Fruit fly (Drosophila melanogaster) whole organism, pupa: Measurements from ENCODE around the gene Trf2.

Experiments used
- CG4496 ChIP-seq: fragments of 200-800 bp; sonication (Bioruptor generic); IDR thresholded peaks from 3 replicates; pipeline ENCODE4 v1.3.6; 2022; ENCODE audit warnings: missing biosample characterization, missing genetic modification characterization
- rn ChIP-seq: fragments of 200-800 bp; sonication (Bioruptor generic); IDR thresholded peaks from 2 replicates; pipeline ENCODE4 v1.3.6; 2022; ENCODE audit warnings: missing biosample characterization, missing genetic modification characterization

DNA sequence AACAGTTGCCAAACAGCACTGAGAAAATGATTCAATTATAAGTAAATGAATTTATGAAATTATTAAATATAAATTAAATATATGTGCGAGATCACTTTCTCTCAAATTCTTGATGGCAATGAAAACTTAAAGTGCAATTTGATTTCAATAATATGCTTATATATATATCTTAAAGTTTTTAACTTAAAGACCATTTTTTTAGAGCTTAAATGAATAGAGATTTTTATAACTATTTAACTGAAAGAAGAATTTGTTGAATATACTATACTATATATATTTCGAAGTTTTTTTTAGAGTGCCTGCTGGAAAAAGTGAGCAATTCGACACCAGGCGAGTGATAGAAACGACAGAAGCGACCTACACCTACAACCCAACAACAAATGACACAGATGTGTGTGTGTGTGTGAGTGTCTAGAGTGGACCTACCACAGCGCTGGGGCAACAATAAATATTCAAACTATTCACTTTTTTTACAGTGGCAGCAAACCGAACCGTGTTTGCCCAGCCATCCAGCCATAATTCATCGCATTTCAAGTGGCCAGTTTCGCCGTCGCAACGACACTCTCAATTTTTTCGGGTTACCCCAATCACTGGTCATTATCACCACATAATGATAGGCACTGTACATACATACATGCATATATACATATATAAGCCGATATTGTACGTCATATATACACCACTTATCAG, 36.0 kb downstream of the Trf2 start:
- TF ChIP-seq rn (no peak), CG4496 (GFP tag; lab: Robert Waterston, UW) (no peak)
